Worm (Caenorhabditis elegans): ENCODE measurements around the gene T28A11.25.

- no peak for TF ChIP-seq rnt-1 (tag; optimal IDR thresholded peaks at IDR 0.05)
- TF ChIP-seq sptf-1 (tag; optimal IDR thresholded peaks at IDR 0.05), result no peak
- TF ChIP-seq fkh-10 (GFP tag; optimal IDR thresholded peaks at IDR 0.05), result no peak
- TF ChIP-seq pag-3 (tag; optimal IDR thresholded peaks at IDR 0.05; ENCODE audit: borderline replicate concordance, insufficient read depth), result no peak
- no peak for TF ChIP-seq nhr-76 (tag; optimal IDR thresholded peaks at IDR 0.05)
- TF ChIP-seq unc-62 (GFP tag; optimal IDR thresholded peaks at IDR 0.05), result no peak
- TF ChIP-seq aly-2 (tag; optimal IDR thresholded peaks at IDR 0.05), result no peak
These were observed 6.5 kb downstream of the T28A11.25 start for ce11 chrV:3288134-3288533.

Data from whole organism, L1 larva.